Fruit fly (Drosophila melanogaster): Measurements from ENCODE around the gene Ir75a.

- TF ChIP-seq CG8478 (optimal IDR thresholded peaks at IDR 0.05): no peak
- no peak for TF ChIP-seq CTCF (optimal IDR thresholded peaks at IDR 0.05)
These were observed 26.4 kb downstream of the Ir75a start, which contains the start of gene CG42815 for dm6 chr3L:17791467-17791494.

All from S2 (cell line).